Worm (Caenorhabditis elegans): ENCODE data around the gene Y67D8A.2.

Y67D8A.2 gene

ce11 chrIV:3227549-3228139 lies 5.4 kb downstream of the Y67D8A.2 start:
- TF ChIP-seq cog-1 (tag; optimal IDR thresholded peaks at IDR 0.05) (peak; percentile 75), med-1 (GFP tag; optimal IDR thresholded peaks at IDR 0.05; ENCODE audit: insufficient read depth) (no peak), flt-1 (GFP tag; IDR thresholded peaks at IDR 0.05) (peak; percentile 56; the same call in 1 of the 2 replicates), ref-1 (GFP tag; conservative IDR thresholded peaks at IDR 0.05) (no peak)

ce11 chrIV:3231644-3232043 lies 9.4 kb downstream of the Y67D8A.2 start:
- TF ChIP-seq med-1 (GFP tag; optimal IDR thresholded peaks at IDR 0.05; ENCODE audit: insufficient read depth) (no peak), cog-1 (tag; optimal IDR thresholded peaks at IDR 0.05) (peak; percentile 44)

ce11 chrIV:3232694-3233372 lies 10.6 kb downstream of the Y67D8A.2 start:
- TF ChIP-seq tab-1 (GFP tag; IDR thresholded peaks at IDR 0.05) (peak; percentile 55; the same call in 1 of the 2 replicates), T22C8.4 (GFP tag; IDR thresholded peaks at IDR 0.05) (no peak), ztf-23 (GFP tag; IDR thresholded peaks at IDR 0.05) (no peak; the same call in 1 of the 2 replicates), klf-2 (GFP tag; conservative IDR thresholded peaks at IDR 0.05) (no peak), ref-1 (GFP tag; conservative IDR thresholded peaks at IDR 0.05) (peak; percentile 53), flt-1 (GFP tag; IDR thresholded peaks at IDR 0.05) (peak; percentile 89), cog-1 (tag; optimal IDR thresholded peaks at IDR 0.05) (peak; percentile 28), ztf-29 (GFP tag; IDR thresholded peaks at IDR 0.05) (no peak), med-1 (GFP tag; optimal IDR thresholded peaks at IDR 0.05; ENCODE audit: insufficient read depth) (peak; percentile 19)

ce11 chrIV:3233429-3233885 lies 11.2 kb downstream of the Y67D8A.2 start:
- TF ChIP-seq flt-1 (GFP tag; IDR thresholded peaks at IDR 0.05) (0 out of 2 replicates have a peak, but pooled peaks have one; percentile 3), klf-2 (GFP tag; conservative IDR thresholded peaks at IDR 0.05) (no peak), ztf-29 (GFP tag; IDR thresholded peaks at IDR 0.05) (peak; percentile 36; the same call in 1 of the 2 replicates)

ce11 chrIV:3234269-3234668 lies 12.0 kb downstream of the Y67D8A.2 start:
- TF ChIP-seq cog-1 (tag; optimal IDR thresholded peaks at IDR 0.05) (no peak), med-1 (GFP tag; optimal IDR thresholded peaks at IDR 0.05; ENCODE audit: insufficient read depth) (no peak), ref-1 (GFP tag; conservative IDR thresholded peaks at IDR 0.05) (no peak), flt-1 (GFP tag; IDR thresholded peaks at IDR 0.05) (no peak), tab-1 (GFP tag; IDR thresholded peaks at IDR 0.05) (no peak), T22C8.4 (GFP tag; IDR thresholded peaks at IDR 0.05) (no peak), ztf-29 (GFP tag; IDR thresholded peaks at IDR 0.05) (no peak), ztf-23 (GFP tag; IDR thresholded peaks at IDR 0.05) (no peak), klf-2 (GFP tag; conservative IDR thresholded peaks at IDR 0.05) (no peak)

- TF ChIP-seq flt-1 (GFP tag; IDR thresholded peaks at IDR 0.05), result no peak
- TF ChIP-seq T22C8.4 (GFP tag; IDR thresholded peaks at IDR 0.05), result no peak
- no peak for TF ChIP-seq med-1 (GFP tag; optimal IDR thresholded peaks at IDR 0.05; ENCODE audit: insufficient read depth)
- no peak for TF ChIP-seq ref-1 (GFP tag; conservative IDR thresholded peaks at IDR 0.05)
- TF ChIP-seq tab-1 (GFP tag; IDR thresholded peaks at IDR 0.05), result no peak
- no peak for TF ChIP-seq cog-1 (tag; optimal IDR thresholded peaks at IDR 0.05)
- no peak for TF ChIP-seq klf-2 (GFP tag; conservative IDR thresholded peaks at IDR 0.05)
- no peak for TF ChIP-seq ztf-29 (GFP tag; IDR thresholded peaks at IDR 0.05)
- no peak for TF ChIP-seq ztf-23 (GFP tag; IDR thresholded peaks at IDR 0.05)
Measured at ce11 chrIV:3246873-3247272, 24.6 kb downstream of the Y67D8A.2 start.

ce11 chrIV:3250020-3250419 lies 27.8 kb downstream of the Y67D8A.2 start:
- TF ChIP-seq ztf-29 (GFP tag; IDR thresholded peaks at IDR 0.05), result no peak
- no peak for TF ChIP-seq ref-1 (GFP tag; conservative IDR thresholded peaks at IDR 0.05)
- no peak for TF ChIP-seq ztf-23 (GFP tag; IDR thresholded peaks at IDR 0.05)
- no peak for TF ChIP-seq klf-2 (GFP tag; conservative IDR thresholded peaks at IDR 0.05)
- TF ChIP-seq med-1 (GFP tag; optimal IDR thresholded peaks at IDR 0.05; ENCODE audit: insufficient read depth), result no peak
- TF ChIP-seq tab-1 (GFP tag; IDR thresholded peaks at IDR 0.05), result no peak
- TF ChIP-seq flt-1 (GFP tag; IDR thresholded peaks at IDR 0.05), result no peak
- no peak for TF ChIP-seq T22C8.4 (GFP tag; IDR thresholded peaks at IDR 0.05)
- TF ChIP-seq cog-1 (tag; optimal IDR thresholded peaks at IDR 0.05), result no peak

ce11 chrIV:3251551-3251950 lies 29.3 kb downstream of the Y67D8A.2 start:
- TF ChIP-seq med-1 (GFP tag; optimal IDR thresholded peaks at IDR 0.05; ENCODE audit: insufficient read depth), result no peak
- TF ChIP-seq flt-1 (GFP tag; IDR thresholded peaks at IDR 0.05), result no peak
- no peak for TF ChIP-seq ref-1 (GFP tag; conservative IDR thresholded peaks at IDR 0.05)
- no peak for TF ChIP-seq T22C8.4 (GFP tag; IDR thresholded peaks at IDR 0.05)
- TF ChIP-seq ztf-29 (GFP tag; IDR thresholded peaks at IDR 0.05), result no peak
- no peak for TF ChIP-seq tab-1 (GFP tag; IDR thresholded peaks at IDR 0.05)
- no peak for TF ChIP-seq cog-1 (tag; optimal IDR thresholded peaks at IDR 0.05)
- no peak for TF ChIP-seq ztf-23 (GFP tag; IDR thresholded peaks at IDR 0.05)

- TF ChIP-seq ztf-29 (GFP tag; IDR thresholded peaks at IDR 0.05) (no peak), med-1 (GFP tag; optimal IDR thresholded peaks at IDR 0.05; ENCODE audit: insufficient read depth) (no peak), klf-2 (GFP tag; conservative IDR thresholded peaks at IDR 0.05) (no peak), cog-1 (tag; optimal IDR thresholded peaks at IDR 0.05) (no peak), tab-1 (GFP tag; IDR thresholded peaks at IDR 0.05) (no peak), ref-1 (GFP tag; conservative IDR thresholded peaks at IDR 0.05) (no peak), T22C8.4 (GFP tag; IDR thresholded peaks at IDR 0.05) (no peak), ztf-23 (GFP tag; IDR thresholded peaks at IDR 0.05) (no peak), flt-1 (GFP tag; IDR thresholded peaks at IDR 0.05) (no peak)
Measured at ce11 chrIV:3252047-3252446, 29.8 kb downstream of the Y67D8A.2 start.

ce11 chrIV:3254443-3254842 lies 32.2 kb downstream of the Y67D8A.2 start, which contains the start of gene dmd-9:
TSS of gene dmd-9 (minus strand) at chrIV:3254543.
- TF ChIP-seq tab-1 (GFP tag; IDR thresholded peaks at IDR 0.05), result no peak
- TF ChIP-seq med-1 (GFP tag; optimal IDR thresholded peaks at IDR 0.05; ENCODE audit: insufficient read depth), result no peak
- no peak for TF ChIP-seq ztf-23 (GFP tag; IDR thresholded peaks at IDR 0.05)
- TF ChIP-seq ref-1 (GFP tag; conservative IDR thresholded peaks at IDR 0.05), result no peak
- no peak for TF ChIP-seq cog-1 (tag; optimal IDR thresholded peaks at IDR 0.05)
- no peak for TF ChIP-seq flt-1 (GFP tag; IDR thresholded peaks at IDR 0.05)
